Worm (Caenorhabditis elegans): Measurements from ENCODE around the gene cpg-1.

cpg-1 gene

ce11 chrIII:4513926-4514325, 24.8 kb downstream of the cpg-1 start:
- TF ChIP-seq elt-3 (tag; optimal IDR thresholded peaks at IDR 0.05) (no peak), nhr-76 (tag; optimal IDR thresholded peaks at IDR 0.05) (no peak), nfya-1 (tag; optimal IDR thresholded peaks at IDR 0.05; ENCODE audit: insufficient read depth) (peak; percentile 53), hmg-11 (tag; optimal IDR thresholded peaks at IDR 0.05) (peak; percentile 49), pha-4 (tag; optimal IDR thresholded peaks at IDR 0.05) (peak; percentile 28), sea-2 (GFP tag; optimal IDR thresholded peaks at IDR 0.05) (no peak), unc-62 (GFP tag; optimal IDR thresholded peaks at IDR 0.05) (no peak), lin-39 (tag; optimal IDR thresholded peaks at IDR 0.05) (peak; percentile 44)

- TF ChIP-seq ztf-11 (tag; optimal IDR thresholded peaks at IDR 0.05) (no peak), fkh-10 (GFP tag; optimal IDR thresholded peaks at IDR 0.05) (no peak), daf-12 (tag; optimal IDR thresholded peaks at IDR 0.05) (no peak), ceh-82 (tag; optimal IDR thresholded peaks at IDR 0.05) (no peak), pqm-1 (tag; optimal IDR thresholded peaks at IDR 0.05) (no peak), ztf-4 (tag; optimal IDR thresholded peaks at IDR 0.05) (no peak), jun-1 (tag; optimal IDR thresholded peaks at IDR 0.05) (no peak), skn-1 (tag; optimal IDR thresholded peaks at IDR 0.05) (no peak), nhr-76 (tag; optimal IDR thresholded peaks at IDR 0.05) (no peak), lsy-12 (tag; optimal IDR thresholded peaks at IDR 0.05) (no peak), nhr-23 (tag; optimal IDR thresholded peaks at IDR 0.05) (no peak), elt-3 (tag; optimal IDR thresholded peaks at IDR 0.05) (no peak), lin-15B (tag; optimal IDR thresholded peaks at IDR 0.05) (no peak), ZK546.5 (tag; optimal IDR thresholded peaks at IDR 0.05) (no peak), nhr-43 (tag; optimal IDR thresholded peaks at IDR 0.05; ENCODE audit: poor library complexity, severe bottlenecking) (no peak), mml-1 (tag; optimal IDR thresholded peaks at IDR 0.05) (no peak), aly-2 (tag; optimal IDR thresholded peaks at IDR 0.05) (no peak), nhr-25 (tag; optimal IDR thresholded peaks at IDR 0.05) (no peak), unc-39 (tag; optimal IDR thresholded peaks at IDR 0.05) (no peak)
These were observed 26.0 kb downstream of the cpg-1 start for ce11 chrIII:4515173-4515572.

- TF ChIP-seq nhr-12 (tag; optimal IDR thresholded peaks at IDR 0.05), result no peak
- TF ChIP-seq ceh-82 (tag; optimal IDR thresholded peaks at IDR 0.05), result no peak
- TF ChIP-seq pqm-1 (tag; optimal IDR thresholded peaks at IDR 0.05), result no peak
- no peak for TF ChIP-seq snpc-4 (tag; optimal IDR thresholded peaks at IDR 0.05)
- TF ChIP-seq nhr-43 (tag; optimal IDR thresholded peaks at IDR 0.05; ENCODE audit: poor library complexity, severe bottlenecking), result no peak
- no peak for TF ChIP-seq sea-2 (GFP tag; optimal IDR thresholded peaks at IDR 0.05)
- no peak for TF ChIP-seq nhr-23 (tag; optimal IDR thresholded peaks at IDR 0.05)
- no peak for TF ChIP-seq daf-12 (tag; optimal IDR thresholded peaks at IDR 0.05)
- TF ChIP-seq nhr-67 (tag; optimal IDR thresholded peaks at IDR 0.05), result no peak
- TF ChIP-seq unc-39 (tag; optimal IDR thresholded peaks at IDR 0.05), result no peak
- no peak for TF ChIP-seq lsy-12 (tag; optimal IDR thresholded peaks at IDR 0.05)
- TF ChIP-seq egl-27 (tag; optimal IDR thresholded peaks at IDR 0.05), result no peak
- no peak for TF ChIP-seq eor-1 (tag; optimal IDR thresholded peaks at IDR 0.05)
- no peak for TF ChIP-seq nhr-25 (tag; optimal IDR thresholded peaks at IDR 0.05)
- no peak for TF ChIP-seq fos-1 (tag; optimal IDR thresholded peaks at IDR 0.05)
- no peak for TF ChIP-seq zag-1 (tag; optimal IDR thresholded peaks at IDR 0.05)
- TF ChIP-seq ztf-4 (tag; optimal IDR thresholded peaks at IDR 0.05), result no peak
These were observed 28.6 kb downstream of the cpg-1 start for ce11 chrIII:4517781-4518180.

DNA sequence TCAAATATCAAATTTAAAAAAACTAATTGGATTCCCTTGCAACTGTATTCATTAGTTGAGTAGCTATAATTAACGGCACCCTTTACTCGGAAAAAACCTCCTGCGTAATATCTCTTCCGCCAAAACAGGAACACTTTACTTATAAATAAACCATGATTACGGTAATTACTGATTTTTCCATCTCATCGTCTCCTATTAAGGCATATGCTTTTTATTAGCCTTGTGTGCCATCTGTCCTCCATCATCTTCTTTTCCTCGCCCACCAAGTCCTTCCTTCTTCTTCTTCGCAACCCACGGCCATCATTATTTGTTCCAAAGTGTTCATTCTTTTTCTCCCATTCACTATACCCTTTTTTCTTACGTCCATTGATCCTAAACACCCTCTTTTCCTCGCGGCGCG, 30.3 kb downstream of the cpg-1 start:
- TF ChIP-seq ceh-82 (tag; optimal IDR thresholded peaks at IDR 0.05) (no peak), lsy-12 (tag; optimal IDR thresholded peaks at IDR 0.05) (no peak), lin-39 (tag; optimal IDR thresholded peaks at IDR 0.05) (no peak), fkh-10 (GFP tag; optimal IDR thresholded peaks at IDR 0.05) (no peak), nhr-11 (tag; optimal IDR thresholded peaks at IDR 0.05) (no peak), ZK546.5 (tag; optimal IDR thresholded peaks at IDR 0.05) (no peak), sea-2 (GFP tag; optimal IDR thresholded peaks at IDR 0.05) (no peak), skn-1 (tag; optimal IDR thresholded peaks at IDR 0.05) (no peak), nhr-23 (tag; optimal IDR thresholded peaks at IDR 0.05) (no peak), nhr-76 (tag; optimal IDR thresholded peaks at IDR 0.05) (no peak), pqm-1 (tag; optimal IDR thresholded peaks at IDR 0.05) (no peak), nfya-1 (tag; optimal IDR thresholded peaks at IDR 0.05; ENCODE audit: insufficient read depth) (no peak), nhr-237 (tag; optimal IDR thresholded peaks at IDR 0.05) (no peak), fkh-2 (tag; optimal IDR thresholded peaks at IDR 0.05) (no peak), mml-1 (tag; optimal IDR thresholded peaks at IDR 0.05) (no peak), pha-4 (tag; optimal IDR thresholded peaks at IDR 0.05) (no peak)

Measured in whole organism, L3 larva.